Worm (Caenorhabditis elegans) whole organism, L3 larva: Measurements from ENCODE around the gene AH9.6.

Experiments used
- R02D3.7 ChIP-seq: fragments of 150-350 bp; optimal IDR thresholded peaks from 2 replicates; lab custom pipeline; 2014; ENCODE audit warnings: missing biosample characterization, missing genetic modification characterization
- ZK546.5 ChIP-seq: sonication (generic microtip); optimal IDR thresholded peaks from 2 replicates; lab custom pipeline; 2017; ENCODE audit warnings: missing biosample characterization, missing genetic modification characterization
- aly-2 ChIP-seq: fragments of 150-350 bp; optimal IDR thresholded peaks from 2 replicates; lab custom pipeline; 2014; ENCODE audit warnings: missing biosample characterization, missing genetic modification characterization
- ceh-16 ChIP-seq: sonication (generic microtip); optimal IDR thresholded peaks from 2 replicates; lab custom pipeline; 2017; ENCODE audit warnings: missing biosample characterization, missing genetic modification characterization
- ceh-9 ChIP-seq: sonication (generic microtip); optimal IDR thresholded peaks from 2 replicates; lab custom pipeline; 2018; ENCODE audit warnings: missing biosample characterization, missing genetic modification characterization
- daf-12 ChIP-seq: fragments of 150-350 bp; optimal IDR thresholded peaks from 2 replicates; lab custom pipeline; 2014; ENCODE audit warnings: missing biosample characterization, missing genetic modification reagents, missing genetic modification characterization
- egl-27 ChIP-seq: sonication (generic microtip); optimal IDR thresholded peaks from 4 replicates; lab custom pipeline; 2017; ENCODE audit warnings: missing biosample characterization, missing genetic modification reagents, missing genetic modification characterization
- elt-1 ChIP-seq: fragments of 150-350 bp; optimal IDR thresholded peaks from 2 replicates; lab custom pipeline; 2014; ENCODE audit warnings: missing biosample characterization, missing genetic modification characterization
- elt-2 ChIP-seq: sonication (generic microtip); optimal IDR thresholded peaks from 2 replicates; lab custom pipeline; 2016; ENCODE audit warnings: missing genetic modification reagents, mild to moderate bottlenecking, missing genetic modification characterization, missing compliant biosample characterization
- elt-3 ChIP-seq, 3 experiments: fragments of 150-350 bp in 1 of 3; sonication (generic microtip) in 2 of 3; optimal IDR thresholded peaks; 2 replicates in 2 of 3; 4 replicates in 1 of 3; lab custom pipeline; 2014 to 2017; ENCODE audit warnings: missing biosample characterization in 3 of 3, missing genetic modification characterization in 3 of 3
- eor-1 ChIP-seq, 2 experiments: fragments of 150-350 bp; optimal IDR thresholded peaks; 2 replicates each; lab custom pipeline; 2014 to 2018; ENCODE audit warnings: missing biosample characterization in 2 of 2, missing genetic modification characterization in 2 of 2
- fkh-10 ChIP-seq: sonication (generic microtip); optimal IDR thresholded peaks from 2 replicates; lab custom pipeline; 2017; ENCODE audit warnings: missing biosample characterization, missing genetic modification reagents, missing genetic modification characterization
- fkh-2 ChIP-seq: fragments of 150-350 bp; optimal IDR thresholded peaks from 2 replicates; lab custom pipeline; 2014; ENCODE audit warnings: missing biosample characterization, missing genetic modification reagents, missing genetic modification characterization
- fos-1 ChIP-seq: fragments of 150-350 bp; optimal IDR thresholded peaks from 2 replicates; lab custom pipeline; 2014; ENCODE audit warnings: missing biosample characterization, missing genetic modification characterization
- hmg-11 ChIP-seq: sonication (generic microtip); optimal IDR thresholded peaks from 2 replicates; lab custom pipeline; 2016; ENCODE audit warnings: missing genetic modification characterization, missing compliant biosample characterization
- jun-1 ChIP-seq: fragments of 150-350 bp; optimal IDR thresholded peaks from 2 replicates; lab custom pipeline; 2014; ENCODE audit warnings: missing biosample characterization, missing genetic modification reagents, missing genetic modification characterization
- lin-15B ChIP-seq: fragments of 150-350 bp; optimal IDR thresholded peaks from 2 replicates; lab custom pipeline; 2014; ENCODE audit warnings: missing biosample characterization, missing genetic modification characterization
- lsy-12 ChIP-seq: sonication (generic microtip); optimal IDR thresholded peaks from 2 replicates; lab custom pipeline; 2016; ENCODE audit warnings: mild to moderate bottlenecking, missing genetic modification characterization, missing compliant biosample characterization
- mdl-1 ChIP-seq: fragments of 150-350 bp; optimal IDR thresholded peaks from 2 replicates; lab custom pipeline; 2014; ENCODE audit warnings: missing biosample characterization, missing genetic modification characterization
- nfya-1 ChIP-seq: sonication (generic microtip); optimal IDR thresholded peaks from 2 replicates; lab custom pipeline; 2017; ENCODE audit warnings: missing genetic modification characterization, mild to moderate bottlenecking, missing compliant biosample characterization, antibody characterized with exemption, moderate library complexity; ENCODE audit not compliant: insufficient read depth
- nhr-11 ChIP-seq: fragments of 150-350 bp; optimal IDR thresholded peaks from 2 replicates; lab custom pipeline; 2014; ENCODE audit warnings: missing biosample characterization, missing genetic modification characterization
- nhr-23 ChIP-seq: fragments of 150-350 bp; optimal IDR thresholded peaks from 2 replicates; lab custom pipeline; 2014; ENCODE audit warnings: missing biosample characterization, missing genetic modification reagents, missing genetic modification characterization
- nhr-25 ChIP-seq: sonication (generic microtip); optimal IDR thresholded peaks from 2 replicates; lab custom pipeline; 2017; ENCODE audit warnings: missing biosample characterization, missing genetic modification characterization
- nhr-28 ChIP-seq: fragments of 150-350 bp; optimal IDR thresholded peaks from 2 replicates; lab custom pipeline; 2014; ENCODE audit warnings: missing biosample characterization, missing genetic modification characterization
- nhr-43 ChIP-seq: sonication (generic microtip); optimal IDR thresholded peaks from 2 replicates; lab custom pipeline; 2016; ENCODE audit warnings: mild to moderate bottlenecking, missing genetic modification characterization, missing compliant biosample characterization; ENCODE audit not compliant: poor library complexity, severe bottlenecking
- nhr-67 ChIP-seq: fragments of 150-350 bp; optimal IDR thresholded peaks from 2 replicates; lab custom pipeline; 2014; ENCODE audit warnings: missing biosample characterization, missing genetic modification characterization
- nhr-76 ChIP-seq: fragments of 150-350 bp; sonication (generic microtip); optimal IDR thresholded peaks from 5 replicates; lab custom pipeline; 2014; ENCODE audit warnings: missing biosample characterization, missing genetic modification characterization
- nhr-77 ChIP-seq: fragments of 150-350 bp; optimal IDR thresholded peaks from 2 replicates; lab custom pipeline; 2014; ENCODE audit warnings: missing biosample characterization, missing genetic modification characterization
- pha-4 ChIP-seq: fragments of 150-350 bp; optimal IDR thresholded peaks from 2 replicates; lab custom pipeline; 2014; ENCODE audit warnings: missing biosample characterization, missing genetic modification reagents, missing genetic modification characterization
- pqm-1 ChIP-seq: fragments of 150-350 bp; optimal IDR thresholded peaks from 2 replicates; lab custom pipeline; 2017; ENCODE audit warnings: missing biosample characterization, missing genetic modification characterization, inconsistent platforms
- skn-1 ChIP-seq: fragments of 150-350 bp; optimal IDR thresholded peaks from 2 replicates; lab custom pipeline; 2014; ENCODE audit warnings: missing biosample characterization, missing genetic modification characterization
- snpc-4 ChIP-seq: fragments of 150-350 bp; optimal IDR thresholded peaks from 2 replicates; lab custom pipeline; 2014; ENCODE audit warnings: missing biosample characterization, missing genetic modification characterization
- unc-39 ChIP-seq: sonication (generic microtip); optimal IDR thresholded peaks from 4 replicates; lab custom pipeline; 2017; ENCODE audit warnings: missing biosample characterization, missing genetic modification characterization
- zag-1 ChIP-seq: fragments of 150-350 bp; optimal IDR thresholded peaks from 2 replicates; lab custom pipeline; 2014; ENCODE audit warnings: missing biosample characterization, missing genetic modification characterization
- ztf-11 ChIP-seq: fragments of 150-350 bp; optimal IDR thresholded peaks from 2 replicates; lab custom pipeline; 2014; ENCODE audit warnings: missing biosample characterization, missing genetic modification characterization

The AH9.6 gene

DNA sequence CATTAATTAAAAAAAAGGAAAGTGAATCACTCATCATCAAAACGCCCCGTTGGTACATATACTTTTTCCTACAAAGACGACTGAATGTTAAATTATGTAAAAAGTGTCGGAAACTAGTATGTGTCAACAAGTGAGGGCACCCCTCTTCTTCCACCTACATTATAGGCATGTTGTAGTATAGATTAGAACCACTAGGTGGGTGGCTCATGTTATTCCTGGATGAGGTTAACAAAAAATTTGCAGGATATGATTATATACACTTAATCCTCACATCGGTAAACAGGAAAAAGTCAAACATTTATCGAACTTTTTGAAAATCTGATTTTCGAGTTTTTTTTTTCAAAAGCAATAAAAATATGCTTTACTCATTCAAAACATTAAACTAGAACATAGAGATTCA is 8.1 kb upstream of the AH9.6 start:
- no peak for TF ChIP-seq nhr-76 (tag; lab: Kevin White, UChicago)
- no peak for TF ChIP-seq jun-1 (tag; lab: Kevin White, UChicago)
- TF ChIP-seq nhr-25 (tag; lab: Kevin White, UChicago), result no peak
- no peak for TF ChIP-seq nhr-67
- no peak for TF ChIP-seq aly-2 (tag; lab: Kevin White, UChicago)
- no peak for TF ChIP-seq ceh-16 (tag; lab: Kevin White, UChicago)
- no peak for TF ChIP-seq zag-1 (tag; lab: Kevin White, UChicago)
- TF ChIP-seq unc-39 (tag; lab: Kevin White, UChicago), result no peak
- no peak for TF ChIP-seq nhr-28 (tag; lab: Kevin White, UChicago)
- no peak for TF ChIP-seq daf-12 (tag; lab: Kevin White, UChicago)
- TF ChIP-seq egl-27, result no peak
- TF ChIP-seq ceh-9, result no peak
- TF ChIP-seq snpc-4 (tag; lab: Kevin White, UChicago), result no peak
- no peak for TF ChIP-seq nhr-11
- TF ChIP-seq lsy-12, result no peak
- no peak for TF ChIP-seq R02D3.7 (tag; lab: Kevin White, UChicago)
- TF ChIP-seq pha-4 (tag; lab: Kevin White, UChicago), result no peak

DNA sequence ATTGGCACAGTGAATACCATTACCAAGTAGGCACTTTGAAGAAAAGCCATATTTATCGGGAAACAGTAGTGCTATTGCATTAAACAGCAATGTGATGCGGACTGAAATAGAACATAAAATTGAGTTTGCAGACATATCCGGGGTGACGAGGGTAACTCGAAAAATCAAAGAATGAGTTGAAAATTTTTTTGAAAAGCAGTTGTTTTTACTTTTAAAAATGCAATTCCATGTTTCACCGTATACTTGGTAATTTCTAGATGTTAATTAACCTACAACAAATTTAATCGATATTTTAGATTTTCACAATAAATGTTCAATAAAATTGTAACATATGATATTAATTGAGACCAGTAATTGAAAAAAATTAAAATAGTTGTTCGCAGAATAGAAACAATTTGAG is 6.3 kb upstream of the AH9.6 start, which contains the start of gene AH9.4:
Gene AH9.4, minus strand, starts transcription at position 101 of the 400 bp plus-strand sequence.
- TF ChIP-seq aly-2 (tag; lab: Kevin White, UChicago), result no peak
- no peak for TF ChIP-seq hmg-11 (tag; lab: Kevin White, UChicago)
- TF ChIP-seq egl-27, result no peak
- TF ChIP-seq elt-1, result no peak
- no peak for TF ChIP-seq nhr-23
- TF ChIP-seq fos-1, result no peak
- TF ChIP-seq skn-1 (tag; lab: Kevin White, UChicago), result no peak
- TF ChIP-seq ztf-11, result no peak
- TF ChIP-seq lin-15B (tag; lab: Kevin White, UChicago), result no peak
- no peak for TF ChIP-seq ZK546.5 (tag; lab: Kevin White, UChicago)
- no peak for TF ChIP-seq eor-1 (tag; optimal IDR thresholded peaks at IDR 0.05; lab: Kevin White, UChicago)
- no peak for TF ChIP-seq nfya-1 (tag; lab: Kevin White, UChicago)
- no peak for TF ChIP-seq elt-3 (tag; optimal IDR thresholded peaks at IDR 0.05; lab: Kevin White, UChicago)
- TF ChIP-seq nhr-25 (tag; lab: Kevin White, UChicago), result no peak
- no peak for TF ChIP-seq jun-1 (tag; lab: Kevin White, UChicago)
- no peak for TF ChIP-seq mdl-1 (tag; lab: Kevin White, UChicago)
- no peak for TF ChIP-seq nhr-67
- TF ChIP-seq fkh-2 (tag; lab: Kevin White, UChicago), result no peak
- no peak for TF ChIP-seq elt-2 (tag; lab: Kevin White, UChicago)
- no peak for TF ChIP-seq R02D3.7 (tag; lab: Kevin White, UChicago)
- TF ChIP-seq, all 47 proteins: peak for 0

DNA sequence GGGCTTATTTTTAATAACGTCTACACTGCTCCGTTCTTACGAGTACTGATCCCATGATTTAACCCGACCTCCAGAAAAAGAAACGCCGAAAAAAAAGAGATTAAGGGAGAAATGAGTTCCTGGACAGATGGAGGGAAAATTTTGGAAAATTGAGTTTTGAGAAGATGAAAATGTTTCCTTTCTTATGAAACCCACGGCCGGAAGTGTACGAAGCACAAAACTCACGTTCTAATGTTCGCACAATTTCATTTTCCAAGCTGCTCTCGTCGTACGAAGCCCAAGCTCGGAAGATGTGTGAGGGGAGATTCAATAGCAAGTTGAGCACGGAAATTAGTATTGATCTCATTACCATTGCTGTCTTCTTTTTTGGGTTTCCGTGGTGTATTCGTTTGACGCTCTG is 3.5 kb upstream of the AH9.6 start:
- TF ChIP-seq nfya-1 (tag; lab: Kevin White, UChicago) (no peak), fkh-10 (GFP tag; lab: Kevin White, UChicago) (peak; percentile 75)
- TF ChIP-seq, all 47 proteins: peak for 1

DNA sequence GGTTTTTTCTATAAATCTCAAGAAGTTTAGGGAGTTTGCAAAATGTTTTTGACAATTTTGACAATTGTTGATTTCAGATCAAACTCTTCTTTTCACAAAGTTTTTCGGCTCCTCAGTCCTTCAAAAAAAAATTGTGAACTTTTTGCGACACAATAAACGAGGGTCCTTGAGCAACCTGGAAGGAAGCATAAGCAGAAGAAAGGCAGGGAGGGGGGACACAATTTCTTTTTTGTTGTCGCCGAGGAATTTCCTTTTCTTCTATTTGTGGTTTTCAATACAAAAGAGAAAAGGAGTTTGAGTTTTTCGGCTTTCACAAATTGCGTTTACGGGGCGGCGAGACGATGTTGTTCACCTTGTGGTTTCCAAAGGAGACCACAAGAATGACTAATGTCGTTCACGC is 1.2 kb downstream of the AH9.6 start:
- TF ChIP-seq snpc-4 (tag; lab: Kevin White, UChicago) (no peak), nhr-11 (no peak), nhr-76 (tag; lab: Kevin White, UChicago) (no peak), fkh-10 (GFP tag; lab: Kevin White, UChicago) (peak; percentile 41), nhr-77 (tag; lab: Kevin White, UChicago) (no peak)
- TF ChIP-seq, all 47 proteins: peak for 1

DNA sequence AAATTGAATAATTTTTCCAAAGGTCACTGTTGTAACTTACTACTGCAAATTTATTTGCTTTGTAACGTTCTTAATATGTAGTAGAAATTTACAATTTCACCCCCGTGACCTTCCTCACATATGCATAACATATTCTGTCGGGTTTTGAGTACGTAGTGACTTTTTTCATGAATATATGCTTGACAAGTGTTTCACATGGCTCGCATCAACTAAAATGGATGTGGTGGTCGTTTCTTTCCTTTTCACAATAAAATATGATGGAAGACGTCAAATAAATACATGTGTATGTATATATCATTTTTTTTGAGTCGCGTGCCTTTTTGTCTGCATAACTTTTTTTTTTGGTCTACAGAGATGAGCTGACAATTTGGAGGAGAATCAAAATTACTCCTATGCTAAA is 1.6 kb downstream of the AH9.6 start:
- no peak for TF ChIP-seq pqm-1
- TF ChIP-seq nhr-67, result no peak

DNA sequence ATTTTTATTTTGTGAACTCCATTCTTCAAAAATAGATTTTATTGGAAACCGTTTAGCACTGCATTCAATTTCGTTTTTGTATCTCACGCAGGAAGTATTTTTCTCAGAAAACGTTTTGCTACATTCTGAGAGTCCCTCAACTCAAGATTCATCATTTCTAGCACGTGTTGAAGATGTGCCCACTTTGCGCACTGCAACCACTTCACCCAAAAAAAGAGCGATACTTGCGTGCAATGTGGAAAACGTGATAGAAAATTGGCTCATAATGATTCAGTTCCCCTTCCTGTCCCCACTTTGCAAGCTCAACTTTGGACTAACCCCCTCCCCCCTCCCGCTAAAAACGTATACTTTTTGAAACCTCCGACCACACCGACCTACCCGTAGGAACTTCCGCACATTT is 2.9 kb downstream of the AH9.6 start:
- TF ChIP-seq nhr-43 (tag; lab: Kevin White, UChicago), result no peak
- TF ChIP-seq fkh-10 (GFP tag; lab: Kevin White, UChicago), result peak; percentile 48
